Fruit fly (Drosophila melanogaster) Kc167 (cell line): ENCODE data around the gene CG3345.

Experiments
- Myc ChIP-seq: fragments of >200 bp; optimal IDR thresholded peaks from 2 replicates; lab custom pipeline; 2017; ENCODE audit warnings: missing external identifiers
- Sin3A ChIP-seq: fragments of >200 bp; optimal IDR thresholded peaks from 2 replicates; lab custom pipeline; 2018; ENCODE audit warnings: missing external identifiers
- h ChIP-seq: fragments of >200 bp; optimal IDR thresholded peaks from 3 replicates; lab custom pipeline; 2018; ENCODE audit warnings: missing external identifiers
- psq ChIP-seq: fragments of >200 bp; optimal IDR thresholded peaks from 2 replicates; lab custom pipeline; 2017; ENCODE audit warnings: missing external identifiers
- ttk ChIP-seq: sonication (Bioruptor generic); optimal IDR thresholded peaks from 2 replicates; lab custom pipeline; 2017; ENCODE audit warnings: missing external identifiers

DNA sequence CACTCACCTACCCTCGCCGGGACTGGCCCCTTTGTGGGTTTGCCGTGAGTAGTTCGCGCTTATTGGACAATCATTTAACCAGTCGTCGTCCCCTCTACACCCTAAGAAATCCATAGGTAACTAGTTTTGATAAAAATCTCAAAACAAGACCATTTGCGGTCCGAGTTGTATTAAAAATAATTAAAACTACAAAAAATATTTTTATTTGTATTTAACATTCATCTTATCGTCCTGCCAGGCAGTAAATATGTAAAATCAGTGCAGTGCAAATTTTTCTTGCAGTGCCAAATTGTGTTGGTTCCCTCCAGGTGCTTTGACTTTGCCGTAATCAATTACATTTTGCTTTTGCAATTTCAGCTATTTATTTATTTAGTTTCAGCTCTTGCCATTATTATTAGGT is 25.1 kb upstream of the CG3345 start:
- TF ChIP-seq psq (no peak), ttk (lab: Kevin White, UChicago) (no peak), h (no peak), Myc (lab: Kevin White, UChicago) (no peak), Sin3A (no peak)
